Fruit fly (Drosophila melanogaster): ENCODE data around the gene sala.

Gene sala

DNA sequence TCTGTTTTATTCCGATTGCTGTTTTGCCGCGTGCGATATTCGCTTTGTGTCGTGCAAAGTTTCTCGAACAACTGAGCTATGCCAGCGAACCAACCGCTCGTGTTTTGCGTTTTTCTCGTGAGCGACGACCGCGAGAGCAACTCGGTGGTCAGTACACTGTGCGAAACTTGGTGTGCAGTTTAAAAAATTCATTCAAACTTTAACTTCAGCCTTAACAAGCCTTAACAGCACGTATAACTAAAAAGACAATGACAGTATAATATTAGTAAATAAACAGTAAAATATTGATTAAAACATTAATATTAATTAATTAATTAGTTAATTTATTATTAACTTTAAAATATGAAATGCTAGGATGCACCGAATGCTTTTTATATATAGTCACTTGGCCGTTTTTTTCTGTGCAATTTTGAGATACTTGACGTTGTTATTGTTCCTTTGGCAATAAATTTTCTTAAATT, 43.7 kb downstream of the sala start, which contains the start of gene CG31705 (continued):
- TF ChIP-seq dimm (GFP tag; IDR thresholded peaks at IDR 0.05) (no peak), bowl (GFP tag; IDR thresholded peaks at IDR 0.05) (no peak), CG2678 (tag; optimal IDR thresholded peaks at IDR 0.05) (peak; percentile 7), gt (GFP tag; IDR thresholded peaks at IDR 0.05) (no peak), CG17612 (GFP tag; IDR thresholded peaks at IDR 0.05) (no peak), CG14860 (GFP tag; IDR thresholded peaks at IDR 0.05; ENCODE audit: partially characterized antibody) (no peak), CG10979 (tag; optimal IDR thresholded peaks at IDR 0.05) (no peak), Fer1 (GFP tag; optimal IDR thresholded peaks at IDR 0.05) (no peak), exex (tag; optimal IDR thresholded peaks at IDR 0.05) (no peak), CG9932 (GFP tag; IDR thresholded peaks at IDR 0.05) (peak; percentile 52), Meics (GFP tag; optimal IDR thresholded peaks at IDR 0.05) (peak; percentile 79), eyg (GFP tag; optimal IDR thresholded peaks at IDR 0.05) (no peak), sr (GFP tag; IDR thresholded peaks at IDR 0.05) (no peak), bab2 (GFP tag; optimal IDR thresholded peaks at IDR 0.05) (no peak), emc (GFP tag; optimal IDR thresholded peaks at IDR 0.05) (no peak), Eip74EF (GFP tag; optimal IDR thresholded peaks at IDR 0.05) (no peak), lmd (GFP tag; IDR thresholded peaks at IDR 0.05) (peak; percentile 48), lab (GFP tag; optimal IDR thresholded peaks at IDR 0.05) (peak; percentile 48), CG15514 (GFP tag; optimal IDR thresholded peaks at IDR 0.05) (peak; percentile 38), chif (GFP tag; optimal IDR thresholded peaks at IDR 0.05) (no peak), Nf-YB (GFP tag; optimal IDR thresholded peaks at IDR 0.05) (no peak), CG17829 (tag; optimal IDR thresholded peaks at IDR 0.05) (no peak), fru (optimal IDR thresholded peaks at IDR 0.05) (no peak), ham (GFP tag; IDR thresholded peaks at IDR 0.05) (no peak), Hr78 (GFP tag; optimal IDR thresholded peaks at IDR 0.05) (no peak), chn (GFP tag; optimal IDR thresholded peaks at IDR 0.05) (no peak), ap (GFP tag; IDR thresholded peaks at IDR 0.05) (no peak), abd-A (tag; optimal IDR thresholded peaks at IDR 0.05) (no peak), az2 (GFP tag; optimal IDR thresholded peaks at IDR 0.05) (no peak), kah (GFP tag; optimal IDR thresholded peaks at IDR 0.05) (no peak), pum (GFP tag; optimal IDR thresholded peaks at IDR 0.05) (no peak), Gsc (GFP tag; IDR thresholded peaks at IDR 0.05) (no peak), Abd-B (GFP tag; optimal IDR thresholded peaks at IDR 0.05) (peak; percentile 27), tx (GFP tag; optimal IDR thresholded peaks at IDR 0.05) (no peak), CG6813 (GFP tag; optimal IDR thresholded peaks at IDR 0.05) (no peak), CG12071 (GFP tag; optimal IDR thresholded peaks at IDR 0.05) (no peak), fd3F (GFP tag; optimal IDR thresholded peaks at IDR 0.05) (peak; percentile 39), CG1792 (GFP tag; optimal IDR thresholded peaks at IDR 0.05) (no peak), Sry-β (GFP tag; optimal IDR thresholded peaks at IDR 0.05) (no peak), BtbVII (GFP tag; optimal IDR thresholded peaks at IDR 0.05) (peak; percentile 55), CG11456 (GFP tag; IDR thresholded peaks at IDR 0.05) (0 out of 3 replicates have a peak, but pooled peaks have one; percentile 25), wek (GFP tag; optimal IDR thresholded peaks at IDR 0.05) (no peak), mld (GFP tag; IDR thresholded peaks at IDR 0.05; ENCODE audit: partially characterized antibody) (no peak), CoRest (tag; optimal IDR thresholded peaks at IDR 0.05) (peak; percentile 64), CG16863 (GFP tag; optimal IDR thresholded peaks at IDR 0.05) (no peak), usp (GFP tag; optimal IDR thresholded peaks at IDR 0.05) (no peak), CG15479 (GFP tag; optimal IDR thresholded peaks at IDR 0.05) (no peak), Drgx (GFP tag; IDR thresholded peaks at IDR 0.05) (peak; percentile 75), scrt (GFP tag; optimal IDR thresholded peaks at IDR 0.05) (no peak), Deaf1 (tag; optimal IDR thresholded peaks at IDR 0.05) (peak; percentile 87), CG31388 (GFP tag; optimal IDR thresholded peaks at IDR 0.05) (no peak)
